Worm (Caenorhabditis elegans) whole organism, L1 larva: ENCODE results near the gene F35D11.4.

ENCODE experiments used
- C04F5.9 ChIP-seq: sonication (generic microtip); optimal IDR thresholded peaks from 2 replicates; lab custom pipeline; 2016; ENCODE audit warnings: missing genetic modification characterization, missing compliant biosample characterization
- C34B4.2 ChIP-seq: sonication (generic microtip); optimal IDR thresholded peaks from 2 replicates; lab custom pipeline; 2017; ENCODE audit warnings: mild to moderate bottlenecking, missing genetic modification characterization, missing compliant biosample characterization
- F16B12.6 ChIP-seq: fragments of 150-350 bp; optimal IDR thresholded peaks from 2 replicates; lab custom pipeline; 2014; ENCODE audit warnings: missing biosample characterization, missing genetic modification characterization
- aha-1 ChIP-seq: fragments of 150-350 bp; optimal IDR thresholded peaks from 2 replicates; lab custom pipeline; 2014; ENCODE audit warnings: missing biosample characterization, missing genetic modification characterization
- ama-1 ChIP-seq: fragments of 150-350 bp; optimal IDR thresholded peaks from 2 replicates; lab custom pipeline; 2014
- ceh-90 ChIP-seq: sonication (generic microtip); optimal IDR thresholded peaks from 2 replicates; lab custom pipeline; 2016; ENCODE audit warnings: missing genetic modification characterization, missing compliant biosample characterization
- dpl-1 ChIP-seq, 3 experiments: fragments of 150-350 bp in 2 of 3; sonication (generic microtip) in 1 of 3; optimal IDR thresholded peaks; 2 replicates each; lab custom pipeline; 2014 to 2017; ENCODE audit warnings: missing biosample characterization in 3 of 3, missing genetic modification characterization in 3 of 3, missing genetic modification reagents in 3 of 3
- dsc-1 ChIP-seq: sonication (generic microtip); optimal IDR thresholded peaks from 2 replicates; lab custom pipeline; 2016; ENCODE audit warnings: mild to moderate bottlenecking, missing genetic modification characterization, missing compliant biosample characterization
- efl-1 ChIP-seq, 4 experiments: fragments of 150-350 bp; optimal IDR thresholded peaks in 3 of 4; peaks in 1 of 4; 1 replicate in 1 of 4; 2 replicates in 3 of 4; lab custom pipeline; 2014; ENCODE audit warnings: missing biosample characterization in 2 of 4, missing genetic modification characterization in 2 of 4, missing genetic modification reagents in 2 of 4
- efl-3 ChIP-seq: fragments of 200-800 bp; sonication (Bioruptor generic); optimal IDR thresholded peaks from 2 replicates; lab custom pipeline; 2018; ENCODE audit warnings: mild to moderate bottlenecking, missing genetic modification characterization, missing compliant biosample characterization
- elt-2 ChIP-seq: sonication (generic microtip); optimal IDR thresholded peaks from 2 replicates; lab custom pipeline; 2016; ENCODE audit warnings: missing genetic modification characterization, mild to moderate bottlenecking, inconsistent platforms, missing compliant biosample characterization, missing genetic modification reagents
- elt-3 ChIP-seq, 6 experiments: fragments of 150-350 bp in 1 of 6; sonication (generic microtip); optimal IDR thresholded peaks; 2 replicates each; lab custom pipeline; 2017 to 2018; ENCODE audit warnings: missing biosample characterization in 6 of 6, missing genetic modification characterization in 6 of 6, inconsistent platforms in 1 of 6
- ets-5 ChIP-seq: fragments of 200-800 bp; sonication (Bioruptor generic); IDR thresholded peaks from 2 replicates; pipeline ENCODE4 v1.3.6; 2022; ENCODE audit warnings: missing genetic modification characterization, missing compliant biosample characterization
- fkh-10 ChIP-seq: sonication (generic microtip); optimal IDR thresholded peaks from 2 replicates; lab custom pipeline; 2017; ENCODE audit warnings: missing biosample characterization, missing genetic modification reagents, missing genetic modification characterization
- hpl-2 ChIP-seq: fragments of 150-350 bp; optimal IDR thresholded peaks from 2 replicates; lab custom pipeline; 2014; ENCODE audit warnings: missing biosample characterization, missing genetic modification reagents, missing genetic modification characterization
- lin-14 ChIP-seq: fragments of 200-800 bp; sonication (Bioruptor generic); optimal IDR thresholded peaks from 2 replicates; lab custom pipeline; 2018; ENCODE audit warnings: mild to moderate bottlenecking, missing genetic modification characterization, moderate library complexity, missing compliant biosample characterization
- lir-3 ChIP-seq: sonication (generic microtip); optimal IDR thresholded peaks from 2 replicates; lab custom pipeline; 2016; ENCODE audit warnings: mild to moderate bottlenecking, missing genetic modification characterization, moderate library complexity, missing compliant biosample characterization; ENCODE audit not compliant: poor library complexity
- lsy-2 ChIP-seq, 2 experiments: fragments of 150-350 bp; optimal IDR thresholded peaks; 2 replicates each; lab custom pipeline; 2014; ENCODE audit warnings: missing biosample characterization in 2 of 2, missing genetic modification characterization in 2 of 2
- mab-9 ChIP-seq: fragments of 200-800 bp; sonication (Bioruptor generic); IDR thresholded peaks from 2 replicates; pipeline ENCODE4 v1.3.6; 2022; ENCODE audit warnings: missing genetic modification reagents, missing genetic modification characterization, missing compliant biosample characterization
- mef-2 ChIP-seq: fragments of 150-350 bp; optimal IDR thresholded peaks from 2 replicates; lab custom pipeline; 2014; ENCODE audit warnings: missing biosample characterization, missing genetic modification characterization
- nhr-11 ChIP-seq: fragments of 150-350 bp; optimal IDR thresholded peaks from 2 replicates; lab custom pipeline; 2014; ENCODE audit warnings: missing biosample characterization, missing genetic modification characterization
- nhr-20 ChIP-seq: sonication (generic microtip); optimal IDR thresholded peaks from 2 replicates; lab custom pipeline; 2016; ENCODE audit warnings: mild to moderate bottlenecking, missing genetic modification characterization, missing compliant biosample characterization
- nhr-237 ChIP-seq: fragments of 150-350 bp; optimal IDR thresholded peaks from 2 replicates; lab custom pipeline; 2014; ENCODE audit warnings: missing biosample characterization, missing genetic modification characterization
- nhr-28 ChIP-seq: fragments of 150-350 bp; optimal IDR thresholded peaks from 2 replicates; lab custom pipeline; 2014; ENCODE audit warnings: missing biosample characterization, missing genetic modification characterization
- nhr-71 ChIP-seq: sonication (generic microtip); optimal IDR thresholded peaks from 2 replicates; lab custom pipeline; 2016; ENCODE audit warnings: mild to moderate bottlenecking, missing genetic modification characterization, moderate library complexity, missing compliant biosample characterization
- nhr-77 ChIP-seq: fragments of 150-350 bp; optimal IDR thresholded peaks from 2 replicates; lab custom pipeline; 2014; ENCODE audit warnings: missing biosample characterization, missing genetic modification characterization
- nhr-90 ChIP-seq: sonication (generic microtip); optimal IDR thresholded peaks from 2 replicates; lab custom pipeline; 2016; ENCODE audit warnings: mild to moderate bottlenecking, missing genetic modification characterization, missing compliant biosample characterization; ENCODE audit not compliant: poor library complexity
- pag-3 ChIP-seq: sonication (generic microtip); optimal IDR thresholded peaks from 2 replicates; lab custom pipeline; 2017; ENCODE audit warnings: missing genetic modification characterization, mild to moderate bottlenecking, missing compliant biosample characterization, antibody characterized with exemption, borderline replicate concordance; ENCODE audit not compliant: insufficient read depth
- pax-3 ChIP-seq: fragments of 200-800 bp; sonication (Bioruptor generic); optimal IDR thresholded peaks from 2 replicates; lab custom pipeline; 2018; ENCODE audit warnings: mild to moderate bottlenecking, missing genetic modification characterization, moderate library complexity, missing compliant biosample characterization
- pqm-1 ChIP-seq: sonication (generic microtip); optimal IDR thresholded peaks from 3 replicates; lab custom pipeline; 2017; ENCODE audit warnings: missing biosample characterization, missing genetic modification characterization
- rnt-1 ChIP-seq: sonication (generic microtip); optimal IDR thresholded peaks from 2 replicates; lab custom pipeline; 2016; ENCODE audit warnings: mild to moderate bottlenecking, missing genetic modification characterization, moderate library complexity, missing compliant biosample characterization
- skn-1 ChIP-seq: fragments of 150-350 bp; optimal IDR thresholded peaks from 2 replicates; lab custom pipeline; 2014; ENCODE audit warnings: missing biosample characterization, missing genetic modification characterization
- snpc-4 ChIP-seq: fragments of 150-350 bp; optimal IDR thresholded peaks from 2 replicates; lab custom pipeline; 2014; ENCODE audit warnings: missing biosample characterization, missing genetic modification characterization
- snu-23 ChIP-seq: sonication (generic microtip); optimal IDR thresholded peaks from 2 replicates; lab custom pipeline; 2016; ENCODE audit warnings: missing genetic modification characterization, missing compliant biosample characterization
- sox-4 ChIP-seq: sonication (generic microtip); optimal IDR thresholded peaks from 2 replicates; lab custom pipeline; 2016; ENCODE audit warnings: missing genetic modification characterization, missing compliant biosample characterization
- swsn-7 ChIP-seq: sonication (generic microtip); optimal IDR thresholded peaks from 2 replicates; lab custom pipeline; 2016; ENCODE audit warnings: missing genetic modification characterization, missing compliant biosample characterization
- tlp-1 ChIP-seq: fragments of 150-350 bp; optimal IDR thresholded peaks from 2 replicates; lab custom pipeline; 2014; ENCODE audit warnings: missing biosample characterization, missing genetic modification characterization
- unc-30 ChIP-seq: sonication (generic microtip); optimal IDR thresholded peaks from 2 replicates; lab custom pipeline; 2017; ENCODE audit warnings: missing biosample characterization, missing genetic modification characterization
- unc-86 ChIP-seq: sonication (generic microtip); optimal IDR thresholded peaks from 2 replicates; lab custom pipeline; 2016; ENCODE audit warnings: missing genetic modification characterization, missing compliant biosample characterization
- zip-4 ChIP-seq: fragments of 200-800 bp; sonication (Bioruptor generic); optimal IDR thresholded peaks from 2 replicates; lab custom pipeline; 2018; ENCODE audit warnings: mild to moderate bottlenecking, missing genetic modification characterization, moderate library complexity, missing compliant biosample characterization
- ztf-11 ChIP-seq, 2 experiments: sonication (generic microtip); optimal IDR thresholded peaks; 2 replicates each; lab custom pipeline; 2016 to 2017; ENCODE audit warnings: missing genetic modification characterization in 2 of 2, missing biosample characterization in 1 of 2, missing compliant biosample characterization in 1 of 2

Gene F35D11.4

DNA sequence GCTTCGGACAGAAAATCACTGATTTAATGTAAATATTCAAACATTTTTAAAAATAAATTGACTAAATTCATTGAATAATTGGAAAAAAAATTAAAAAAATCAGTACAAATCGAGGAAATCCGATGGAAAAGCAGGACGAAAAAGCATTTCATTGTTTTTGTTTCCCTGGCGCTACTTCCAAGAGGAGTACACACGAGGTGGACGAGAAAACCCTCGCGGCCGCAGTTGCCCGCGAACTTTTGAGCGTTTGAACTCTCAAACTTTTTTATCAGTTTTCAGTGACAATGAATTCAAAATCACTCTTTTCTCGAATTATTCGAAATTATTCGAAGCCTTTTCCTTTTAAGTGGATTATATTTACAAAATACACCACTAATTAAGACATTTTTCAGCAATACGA is at the start of gene F35D11.4 (continued):
- peak; percentile 91 for TF ChIP-seq nhr-90
- peak; percentile 62 for TF ChIP-seq unc-86 (tag; lab: Kevin White, UChicago)
- TF ChIP-seq lin-14 (GFP tag; lab: Kevin White, UChicago), result peak; percentile 87
- TF ChIP-seq F16B12.6 (tag; lab: Kevin White, UChicago), result peak; percentile 42
- no peak for TF ChIP-seq hpl-2 (GFP tag; lab: Kevin White, UChicago)
- peak; percentile 77 to 85 for TF ChIP-seq lsy-2 (tag; optimal IDR thresholded peaks at IDR 0.05; lab: Kevin White, UChicago)
- no peak for TF ChIP-seq nhr-28 (tag; lab: Kevin White, UChicago)
- TF ChIP-seq C34B4.2 (tag; lab: Kevin White, UChicago), result no peak
- TF ChIP-seq tlp-1 (tag; lab: Kevin White, UChicago), result no peak
- no peak for TF ChIP-seq pag-3
- TF ChIP-seq mef-2 (tag; lab: Kevin White, UChicago), result no peak
- peak; percentile 97 for TF ChIP-seq lir-3
- TF ChIP-seq ceh-90 (tag; lab: Kevin White, UChicago), result peak; percentile 87
- TF ChIP-seq pqm-1 (tag; lab: Kevin White, UChicago), result no peak
- peak; percentile 88 for TF ChIP-seq sox-4 (tag; lab: Kevin White, UChicago)
- peak; percentile 34 for TF ChIP-seq nhr-77 (tag; lab: Kevin White, UChicago)
- TF ChIP-seq dsc-1 (tag; lab: Kevin White, UChicago), result peak; percentile 84
- peak; percentile 45; the same call in 1 of the 2 replicates for TF ChIP-seq mab-9
- peak; percentile 99 for TF ChIP-seq rnt-1 (tag; lab: Kevin White, UChicago)
- TF ChIP-seq nhr-71, result peak; percentile 90
- no peak for TF ChIP-seq aha-1 (tag; lab: Kevin White, UChicago)
- TF ChIP-seq snu-23 (GFP tag; lab: Kevin White, UChicago), result peak; percentile 87
- TF ChIP-seq zip-4, result peak; percentile 34
- no peak for TF ChIP-seq nhr-237 (tag; lab: Kevin White, UChicago)
- peak; percentile 90 for TF ChIP-seq elt-2 (tag; lab: Kevin White, UChicago)
- peak; percentile 89 to 94 (median 93) for TF ChIP-seq dpl-1 (GFP tag; optimal IDR thresholded peaks at IDR 0.05; lab: Kevin White, UChicago)
- TF ChIP-seq swsn-7 (tag; lab: Kevin White, UChicago), result peak; percentile 83
- TF ChIP-seq unc-30 (tag; lab: Kevin White, UChicago), result no peak
- TF ChIP-seq efl-3 (GFP tag; lab: Kevin White, UChicago), result no peak
- peak; percentile 7 for TF ChIP-seq snpc-4 (tag; lab: Kevin White, UChicago)
- peak; percentile 5 for TF ChIP-seq skn-1
- no peak for TF ChIP-seq nhr-11

DNA sequence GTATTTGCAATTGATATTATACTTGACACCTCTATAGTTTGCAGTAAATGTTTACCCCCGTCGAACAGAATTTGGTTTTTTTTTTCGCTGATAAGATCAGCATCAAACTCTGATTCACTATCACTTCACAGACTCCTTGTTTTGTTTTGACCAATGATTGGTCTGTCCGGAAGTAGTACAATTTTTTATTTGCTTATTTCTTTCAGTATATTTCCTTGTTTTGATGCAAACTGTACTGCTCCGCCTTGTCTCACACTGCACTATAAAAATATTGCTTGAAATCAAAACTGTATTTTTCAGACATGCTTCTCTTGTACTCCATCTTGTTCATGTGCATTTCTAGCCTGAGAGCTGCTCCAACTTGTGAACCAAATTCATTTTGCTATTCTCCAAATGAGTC is 45.7 kb upstream of the F35D11.4 start, which contains the start of gene M03A1.3:
Gene M03A1.3, plus strand, starts transcription at position 301 of the 400 bp plus-strand sequence.
- no peak for TF ChIP-seq sox-4 (tag; lab: Kevin White, UChicago)
- no peak for TF ChIP-seq nhr-11
- TF ChIP-seq ztf-11 (tag; optimal IDR thresholded peaks at IDR 0.05; lab: Kevin White, UChicago), result no peak
- no peak for TF ChIP-seq ceh-90 (tag; lab: Kevin White, UChicago)
- TF ChIP-seq nhr-237 (tag; lab: Kevin White, UChicago), result no peak
- no peak for TF ChIP-seq ama-1 (lab: Kevin White, UChicago)
- TF ChIP-seq pax-3 (tag; lab: Kevin White, UChicago), result no peak
- TF ChIP-seq elt-3 (tag; optimal IDR thresholded peaks at IDR 0.05; lab: Kevin White, UChicago), result no peak
- no peak for TF ChIP-seq C04F5.9 (tag; lab: Kevin White, UChicago)
- no peak for TF ChIP-seq fkh-10 (GFP tag; lab: Kevin White, UChicago)
- TF ChIP-seq efl-1 (optimal IDR thresholded peaks at IDR 0.05; lab: Kevin White, UChicago), result no peak
- TF ChIP-seq efl-1 (GFP tag; optimal IDR thresholded peaks at IDR 0.05 in 1 of 2; lab: Kevin White, UChicago), result no peak
- no peak for TF ChIP-seq aha-1 (tag; lab: Kevin White, UChicago)
- no peak for TF ChIP-seq ets-5 (GFP tag; lab: Robert Waterston, UW)
- TF ChIP-seq nhr-20, result no peak
- no peak for TF ChIP-seq C34B4.2 (tag; lab: Kevin White, UChicago)
- TF ChIP-seq tlp-1 (tag; lab: Kevin White, UChicago), result no peak
- TF ChIP-seq rnt-1 (tag; lab: Kevin White, UChicago), result no peak
